Worm (Caenorhabditis elegans) whole organism, late embryonic: ENCODE measurements around the gene hlh-28.

Experiments
- C08G9.2 ChIP-seq: sonication (generic microtip); optimal IDR thresholded peaks from 2 replicates; lab custom pipeline; 2016; ENCODE audit warnings: mild to moderate bottlenecking, missing genetic modification characterization, moderate library complexity, missing compliant biosample characterization
- F13H6.1 ChIP-seq: sonication (generic microtip); optimal IDR thresholded peaks from 2 replicates; lab custom pipeline; 2016; ENCODE audit warnings: missing genetic modification characterization, missing compliant biosample characterization
- K02D7.2 ChIP-seq: sonication (generic microtip); optimal IDR thresholded peaks from 2 replicates; lab custom pipeline; 2017; ENCODE audit warnings: mild to moderate bottlenecking, missing genetic modification characterization, missing compliant biosample characterization
- K09A11.1 ChIP-seq: sonication (generic microtip); optimal IDR thresholded peaks from 2 replicates; lab custom pipeline; 2017; ENCODE audit warnings: antibody characterized with exemption, mild to moderate bottlenecking, missing genetic modification characterization, missing compliant biosample characterization; ENCODE audit not compliant: insufficient read depth
- ahr-1 ChIP-seq: sonication (generic microtip); optimal IDR thresholded peaks from 2 replicates; lab custom pipeline; 2016; ENCODE audit warnings: missing genetic modification characterization, missing compliant biosample characterization
- ama-1 ChIP-seq: fragments of 150-350 bp; optimal IDR thresholded peaks from 2 replicates; lab custom pipeline; 2014
- ceh-14 ChIP-seq: sonication (generic microtip); optimal IDR thresholded peaks from 2 replicates; lab custom pipeline; 2016; ENCODE audit warnings: missing genotype, missing genetic modification characterization, missing compliant biosample characterization
- ceh-18 ChIP-seq: sonication (generic microtip); optimal IDR thresholded peaks from 2 replicates; lab custom pipeline; 2016; ENCODE audit warnings: missing genetic modification characterization, missing compliant biosample characterization
- ceh-19 ChIP-seq: fragments of 200-800 bp; sonication (Bioruptor generic); optimal IDR thresholded peaks from 2 replicates; lab custom pipeline; 2018; ENCODE audit warnings: mild to moderate bottlenecking, missing genetic modification characterization, missing compliant biosample characterization
- ceh-22 ChIP-seq: sonication (generic microtip); optimal IDR thresholded peaks from 2 replicates; lab custom pipeline; 2017; ENCODE audit warnings: missing biosample characterization, missing genetic modification characterization
- ceh-24 ChIP-seq: sonication (generic microtip); optimal IDR thresholded peaks from 2 replicates; lab custom pipeline; 2016; ENCODE audit warnings: mild to moderate bottlenecking, missing genetic modification characterization, missing compliant biosample characterization
- ceh-31 ChIP-seq: sonication (generic microtip); optimal IDR thresholded peaks from 2 replicates; lab custom pipeline; 2016; ENCODE audit warnings: missing genetic modification characterization, missing compliant biosample characterization
- ceh-34 ChIP-seq: sonication (generic microtip); optimal IDR thresholded peaks from 2 replicates; lab custom pipeline; 2016; ENCODE audit warnings: mild to moderate bottlenecking, missing genetic modification characterization, missing compliant biosample characterization
- ceh-45 ChIP-seq: fragments of 200-800 bp; sonication (Bioruptor generic); IDR thresholded peaks from 2 replicates; pipeline ENCODE4 v1.3.6; 2022; ENCODE audit warnings: missing genetic modification reagents, missing genetic modification characterization, missing compliant biosample characterization
- ceh-48 ChIP-seq: sonication (generic microtip); optimal IDR thresholded peaks from 2 replicates; lab custom pipeline; 2016; ENCODE audit warnings: missing genetic modification characterization, inconsistent platforms, missing compliant biosample characterization
- ceh-9 ChIP-seq: sonication (generic microtip); optimal IDR thresholded peaks from 2 replicates; lab custom pipeline; 2016; ENCODE audit warnings: mild to moderate bottlenecking, missing genetic modification characterization, inconsistent platforms, missing compliant biosample characterization
- che-1 ChIP-seq: sonication (generic microtip); optimal IDR thresholded peaks from 2 replicates; lab custom pipeline; 2016; ENCODE audit warnings: mild to moderate bottlenecking, missing genetic modification characterization, missing compliant biosample characterization
- dmd-4 ChIP-seq: sonication (generic microtip); optimal IDR thresholded peaks from 2 replicates; lab custom pipeline; 2016; ENCODE audit warnings: borderline replicate concordance, missing genetic modification characterization, missing compliant biosample characterization
- dve-1 ChIP-seq: sonication (generic microtip); optimal IDR thresholded peaks from 2 replicates; lab custom pipeline; 2017; ENCODE audit warnings: antibody characterized with exemption, mild to moderate bottlenecking, missing genetic modification characterization, missing compliant biosample characterization
- ets-4 ChIP-seq: sonication (generic microtip); optimal IDR thresholded peaks from 2 replicates; lab custom pipeline; 2016; ENCODE audit warnings: missing genetic modification characterization, missing compliant biosample characterization
- fax-1 ChIP-seq: sonication (generic microtip); optimal IDR thresholded peaks from 2 replicates; lab custom pipeline; 2016; ENCODE audit warnings: missing genotype, missing genetic modification characterization, missing compliant biosample characterization
- fkh-10 ChIP-seq: fragments of 150-350 bp; optimal IDR thresholded peaks from 2 replicates; lab custom pipeline; 2014; ENCODE audit warnings: missing biosample characterization, missing genetic modification reagents, missing genetic modification characterization
- gmeb-2 ChIP-seq: sonication (generic microtip); optimal IDR thresholded peaks from 2 replicates; lab custom pipeline; 2016; ENCODE audit warnings: missing genetic modification characterization, inconsistent platforms, missing compliant biosample characterization
- hlh-13 ChIP-seq: fragments of 200-800 bp; sonication (Bioruptor generic); optimal IDR thresholded peaks from 2 replicates; lab custom pipeline; 2018; ENCODE audit warnings: mild to moderate bottlenecking, missing genetic modification characterization, missing compliant biosample characterization
- hlh-30 ChIP-seq: sonication (generic microtip); optimal IDR thresholded peaks from 2 replicates; lab custom pipeline; 2017; ENCODE audit warnings: antibody characterized with exemption, missing genetic modification characterization, missing compliant biosample characterization; ENCODE audit not compliant: insufficient read depth
- hlh-6 ChIP-seq: sonication (generic microtip); optimal IDR thresholded peaks from 2 replicates; lab custom pipeline; 2016; ENCODE audit warnings: missing genotype, missing genetic modification characterization, missing compliant biosample characterization
- hlh-8 ChIP-seq: sonication (generic microtip); optimal IDR thresholded peaks from 2 replicates; lab custom pipeline; 2016; ENCODE audit warnings: missing genotype, missing genetic modification characterization, missing compliant biosample characterization
- lim-6 ChIP-seq: sonication (generic microtip); optimal IDR thresholded peaks from 2 replicates; lab custom pipeline; 2016; ENCODE audit warnings: missing genetic modification characterization, missing compliant biosample characterization
- mec-3 ChIP-seq: sonication (generic microtip); optimal IDR thresholded peaks from 2 replicates; lab custom pipeline; 2016; ENCODE audit warnings: borderline replicate concordance, missing genetic modification characterization, missing compliant biosample characterization
- nfya-1 ChIP-seq: sonication (generic microtip); optimal IDR thresholded peaks from 2 replicates; lab custom pipeline; 2017; ENCODE audit warnings: missing genetic modification characterization, mild to moderate bottlenecking, missing compliant biosample characterization, antibody characterized with exemption, moderate library complexity
- nhr-11 ChIP-seq: fragments of 150-350 bp; optimal IDR thresholded peaks from 2 replicates; lab custom pipeline; 2014; ENCODE audit warnings: missing biosample characterization, missing genetic modification characterization
- odd-2 ChIP-seq: sonication (generic microtip); optimal IDR thresholded peaks from 2 replicates; lab custom pipeline; 2017; ENCODE audit warnings: antibody characterized with exemption, mild to moderate bottlenecking, missing genetic modification characterization, missing compliant biosample characterization
- pag-3 ChIP-seq: sonication (generic microtip); optimal IDR thresholded peaks from 2 replicates; lab custom pipeline; 2016; ENCODE audit warnings: missing compliant biosample characterization, missing genetic modification characterization, borderline replicate concordance
- pha-4 ChIP-seq: fragments of 150-350 bp; optimal IDR thresholded peaks from 2 replicates; lab custom pipeline; 2018; ENCODE audit warnings: missing biosample characterization, missing genetic modification reagents, missing genetic modification characterization
- pqm-1 ChIP-seq: sonication (generic microtip); optimal IDR thresholded peaks from 2 replicates; lab custom pipeline; 2016; ENCODE audit warnings: missing genetic modification characterization, missing compliant biosample characterization
- pros-1 ChIP-seq: fragments of 150-350 bp; optimal IDR thresholded peaks from 2 replicates; lab custom pipeline; 2014; ENCODE audit warnings: missing biosample characterization, missing genetic modification reagents, missing genetic modification characterization
- ref-2 ChIP-seq: sonication (generic microtip); optimal IDR thresholded peaks from 2 replicates; lab custom pipeline; 2016; ENCODE audit warnings: missing genetic modification characterization, missing compliant biosample characterization
- rnt-1 ChIP-seq: sonication (generic microtip); optimal IDR thresholded peaks from 2 replicates; lab custom pipeline; 2016; ENCODE audit warnings: missing genetic modification characterization, missing compliant biosample characterization
- sdc-2 ChIP-seq: sonication (generic microtip); optimal IDR thresholded peaks from 2 replicates; lab custom pipeline; 2016; ENCODE audit warnings: missing genotype, missing genetic modification characterization, missing compliant biosample characterization
- sox-2 ChIP-seq: fragments of 200-800 bp; sonication (Bioruptor generic); IDR thresholded peaks from 2 replicates; pipeline ENCODE4 v1.3.6; 2022; ENCODE audit warnings: missing genetic modification reagents, missing genetic modification characterization, missing compliant biosample characterization
- ttx-3 ChIP-seq: sonication (generic microtip); optimal IDR thresholded peaks from 2 replicates; lab custom pipeline; 2016; ENCODE audit warnings: missing genetic modification reagents, missing genetic modification characterization, missing compliant biosample characterization
- unc-42 ChIP-seq: sonication (generic microtip); optimal IDR thresholded peaks from 2 replicates; lab custom pipeline; 2016; ENCODE audit warnings: missing genotype, missing genetic modification characterization, missing compliant biosample characterization
- unc-86 ChIP-seq: sonication (generic microtip); optimal IDR thresholded peaks from 2 replicates; lab custom pipeline; 2016; ENCODE audit warnings: missing genetic modification characterization, missing compliant biosample characterization
- ztf-16 ChIP-seq: sonication (generic microtip); optimal IDR thresholded peaks from 2 replicates; lab custom pipeline; 2017; ENCODE audit warnings: missing genetic modification characterization, missing compliant biosample characterization

hlh-28 gene

DNA sequence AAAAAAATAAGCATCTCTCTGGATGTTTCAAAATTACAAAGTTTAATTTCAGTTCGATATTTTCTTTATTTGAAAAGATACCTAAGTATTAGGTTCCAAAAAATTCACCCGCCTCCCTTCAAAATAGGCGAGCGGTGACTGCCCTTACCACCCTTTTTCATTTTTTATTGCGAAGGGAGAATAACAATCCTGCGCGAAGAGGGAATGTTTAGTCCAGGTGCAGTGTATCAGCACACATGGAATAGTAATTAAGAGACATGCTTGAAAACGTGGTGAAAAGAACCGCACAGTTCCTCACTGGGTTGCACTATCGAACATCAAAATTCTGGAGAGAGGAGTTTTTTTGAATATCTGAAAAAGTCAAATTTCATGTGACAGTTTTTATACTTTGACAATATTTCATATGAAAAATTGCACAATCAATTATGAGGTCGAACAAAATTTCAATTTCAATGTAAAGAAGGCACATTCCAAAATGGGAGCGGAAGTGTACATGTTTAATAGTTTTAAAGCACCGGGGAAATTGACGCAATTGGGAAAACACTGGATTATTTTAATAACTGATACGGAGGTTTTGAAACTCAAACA is 6.4 kb upstream of the hlh-28 start (continued):
- TF ChIP-seq unc-42 (tag; lab: Kevin White, UChicago) (peak; percentile 58), ceh-19 (GFP tag; lab: Kevin White, UChicago) (no peak), fax-1 (tag; lab: Kevin White, UChicago) (no peak), nhr-11 (tag; lab: Kevin White, UChicago) (no peak), fkh-10 (GFP tag; lab: Kevin White, UChicago) (no peak), pros-1 (tag; lab: Kevin White, UChicago) (no peak), hlh-6 (tag; lab: Kevin White, UChicago) (no peak), ceh-22 (no peak), ahr-1 (tag; lab: Kevin White, UChicago) (no peak), gmeb-2 (tag; lab: Kevin White, UChicago) (no peak), sdc-2 (tag; lab: Kevin White, UChicago) (peak; percentile 99), dve-1 (no peak), sox-2 (GFP tag; lab: Robert Waterston, UW) (no peak; the same call in 1 of the 2 replicates), K02D7.2 (tag; lab: Kevin White, UChicago) (no peak), hlh-8 (tag; lab: Kevin White, UChicago) (no peak), pqm-1 (tag; lab: Kevin White, UChicago) (no peak), F13H6.1 (tag; lab: Kevin White, UChicago) (no peak), ceh-31 (tag; lab: Kevin White, UChicago) (peak; percentile 58), mec-3 (tag; lab: Kevin White, UChicago) (no peak), ceh-48 (tag; lab: Kevin White, UChicago) (no peak), ttx-3 (tag; lab: Kevin White, UChicago) (no peak), ceh-14 (tag; lab: Kevin White, UChicago) (no peak), ets-4 (no peak), nfya-1 (tag; lab: Kevin White, UChicago) (peak; percentile 44), odd-2 (tag; lab: Kevin White, UChicago) (no peak), pag-3 (no peak), hlh-30 (tag; lab: Kevin White, UChicago) (no peak), ceh-34 (peak; percentile 35), pha-4 (tag; lab: Kevin White, UChicago) (no peak), unc-86 (tag; lab: Kevin White, UChicago) (no peak), hlh-13 (GFP tag; lab: Kevin White, UChicago) (no peak), C08G9.2 (tag; lab: Kevin White, UChicago) (no peak), ztf-16 (tag; lab: Kevin White, UChicago) (no peak), ceh-45 (GFP tag; lab: Robert Waterston, UW) (no peak), rnt-1 (tag; lab: Kevin White, UChicago) (peak; percentile 26), K09A11.1 (tag; lab: Kevin White, UChicago) (no peak), lim-6 (tag; lab: Kevin White, UChicago) (no peak), ceh-24 (tag; lab: Kevin White, UChicago) (no peak), che-1 (tag; lab: Kevin White, UChicago) (no peak), ref-2 (tag; lab: Kevin White, UChicago) (peak; percentile 44), ama-1 (no peak), ceh-9 (no peak), dmd-4 (tag; lab: Kevin White, UChicago) (no peak), ceh-18 (peak; percentile 66)
